Fruit fly (Drosophila melanogaster) whole organism, embryonic: ENCODE measurements around the gene mAChR-B.

Source experiments
- Aef1 ChIP-seq: fragments of 200-800 bp; sonication (Bioruptor generic); IDR thresholded peaks from 3 replicates; pipeline ENCODE4 v1.3.6; 2022; ENCODE audit warnings: missing biosample characterization, missing genetic modification characterization
- Asciz ChIP-seq: fragments of 200-800 bp; sonication (Bioruptor generic); optimal IDR thresholded peaks from 2 replicates; lab custom pipeline; 2017; ENCODE audit warnings: missing biosample characterization, mild to moderate bottlenecking, missing genetic modification characterization, missing genetic modification reagents
- Blimp-1 ChIP-seq: fragments of 200-800 bp; sonication (Bioruptor generic); optimal IDR thresholded peaks from 3 replicates; lab custom pipeline; 2018; ENCODE audit warnings: missing biosample characterization, missing genetic modification characterization, mild to moderate bottlenecking, moderate library complexity, missing genetic modification reagents
- CG10274 ChIP-seq: fragments of 200-800 bp; sonication (Bioruptor generic); optimal IDR thresholded peaks from 3 replicates; lab custom pipeline; 2017; ENCODE audit warnings: missing biosample characterization, mild to moderate bottlenecking, missing genetic modification characterization
- CG11504 ChIP-seq: fragments of 200-800 bp; sonication (Bioruptor generic); optimal IDR thresholded peaks from 3 replicates; lab custom pipeline; 2019; ENCODE audit warnings: missing biosample characterization, mild to moderate bottlenecking, missing genetic modification characterization, moderate library complexity
- CG13287 ChIP-seq: fragments of 200-800 bp; sonication (Bioruptor generic); IDR thresholded peaks from 2 replicates; pipeline ENCODE4 v1.3.6; 2022; ENCODE audit warnings: missing biosample characterization, missing genetic modification characterization; ENCODE audit not compliant: partially characterized antibody
- CG14710 ChIP-seq: fragments of 200-800 bp; sonication (Bioruptor generic); optimal IDR thresholded peaks from 3 replicates; lab custom pipeline; 2019; ENCODE audit warnings: missing biosample characterization, mild to moderate bottlenecking, missing genetic modification characterization, moderate library complexity
- CG17829 ChIP-seq: fragments of 200-800 bp; optimal IDR thresholded peaks from 2 replicates; lab custom pipeline; 2019; ENCODE audit warnings: missing biosample characterization, mild to moderate bottlenecking, missing genetic modification characterization, moderate library complexity
- CG18262 ChIP-seq: fragments of 200-800 bp; optimal IDR thresholded peaks from 3 replicates; lab custom pipeline; 2019; ENCODE audit warnings: missing biosample characterization, mild to moderate bottlenecking, missing genetic modification characterization, moderate library complexity
- CG18764 ChIP-seq: fragments of 200-800 bp; sonication (Bioruptor generic); optimal IDR thresholded peaks from 3 replicates; lab custom pipeline; 2016; ENCODE audit warnings: missing biosample characterization, missing genetic modification characterization
- CG2712 ChIP-seq: fragments of 200-800 bp; optimal IDR thresholded peaks from 3 replicates; lab custom pipeline; 2019; ENCODE audit warnings: missing biosample characterization, mild to moderate bottlenecking, missing genetic modification characterization, moderate library complexity
- CG30020 ChIP-seq: fragments of 200-800 bp; optimal IDR thresholded peaks from 2 replicates; lab custom pipeline; 2019; ENCODE audit warnings: missing biosample characterization, mild to moderate bottlenecking, missing genetic modification characterization, moderate library complexity
- CG32772 ChIP-seq: fragments of 200-800 bp; sonication (Bioruptor generic); IDR thresholded peaks from 2 replicates; pipeline ENCODE4 v1.3.6; 2022; ENCODE audit warnings: missing biosample characterization, missing genetic modification characterization
- CG4404 ChIP-seq: fragments of 200-800 bp; sonication (Bioruptor generic); IDR thresholded peaks from 2 replicates; pipeline ENCODE4 v1.3.6; 2022; ENCODE audit warnings: missing biosample characterization, missing genetic modification characterization
- CG6683 ChIP-seq: fragments of 200-800 bp; sonication (Bioruptor generic); optimal IDR thresholded peaks from 2 replicates; lab custom pipeline; 2017; ENCODE audit warnings: missing biosample characterization, mild to moderate bottlenecking, missing genetic modification characterization, missing genetic modification reagents
- CG6689 ChIP-seq: fragments of 200-800 bp; sonication (Bioruptor generic); IDR thresholded peaks from 2 replicates; pipeline ENCODE4 v1.3.6; 2022; ENCODE audit warnings: missing biosample characterization, missing genetic modification characterization
- CG8388 ChIP-seq: fragments of 200-800 bp; sonication (Bioruptor generic); optimal IDR thresholded peaks from 2 replicates; lab custom pipeline; 2019; ENCODE audit warnings: missing biosample characterization, mild to moderate bottlenecking, missing genetic modification characterization, moderate library complexity
- CG9876 ChIP-seq: fragments of 200-800 bp; sonication (Bioruptor generic); optimal IDR thresholded peaks from 2 replicates; lab custom pipeline; 2016; ENCODE audit warnings: missing biosample characterization, missing genetic modification characterization
- CkIIα-i1 ChIP-seq: fragments of 200-800 bp; sonication (Bioruptor generic); IDR thresholded peaks from 2 replicates; pipeline ENCODE4 v1.3.6; 2022; ENCODE audit warnings: missing biosample characterization, missing genetic modification characterization
- CrebB ChIP-seq: fragments of 200-800 bp; sonication (Bioruptor generic); optimal IDR thresholded peaks from 3 replicates; lab custom pipeline; 2018; ENCODE audit warnings: missing biosample characterization, mild to moderate bottlenecking, missing genetic modification characterization
- Gsc ChIP-seq: fragments of 200-800 bp; sonication (Bioruptor generic); IDR thresholded peaks from 2 replicates; pipeline ENCODE4 v1.3.6; 2022; ENCODE audit warnings: missing biosample characterization, missing genetic modification characterization
- Hmx ChIP-seq: fragments of 200-800 bp; sonication (Bioruptor generic); optimal IDR thresholded peaks from 2 replicates; lab custom pipeline; 2016; ENCODE audit warnings: missing biosample characterization, missing genetic modification characterization
- MBD-R2 ChIP-seq: fragments of 200-800 bp; sonication (Bioruptor generic); IDR thresholded peaks from 2 replicates; pipeline ENCODE4 v1.3.6; 2022; ENCODE audit warnings: missing biosample characterization, missing genetic modification characterization
- Rx ChIP-seq: fragments of 200-800 bp; sonication (Bioruptor generic); IDR thresholded peaks from 2 replicates; pipeline ENCODE4 v1.3.6; 2022; ENCODE audit warnings: missing biosample characterization, missing genetic modification characterization
- Xbp1 ChIP-seq: fragments of 200-800 bp; sonication (Bioruptor generic); optimal IDR thresholded peaks from 3 replicates; lab custom pipeline; 2016; ENCODE audit warnings: missing biosample characterization, mild to moderate bottlenecking, missing genetic modification characterization
- Xrp1 ChIP-seq: fragments of 200-800 bp; sonication (Bioruptor generic); IDR thresholded peaks from 2 replicates; pipeline ENCODE4 v1.3.6; 2022; ENCODE audit warnings: missing biosample characterization, missing genetic modification characterization
- ab ChIP-seq: fragments of 200-800 bp; sonication (Bioruptor generic); optimal IDR thresholded peaks from 2 replicates; lab custom pipeline; 2016; ENCODE audit warnings: missing biosample characterization, missing genetic modification characterization
- ara ChIP-seq: fragments of 200-800 bp; sonication (Bioruptor generic); IDR thresholded peaks from 2 replicates; pipeline ENCODE4 v1.3.6; 2022; ENCODE audit warnings: missing biosample characterization, missing genetic modification characterization
- bsh ChIP-seq, 2 experiments: fragments of 200-800 bp; sonication (Bioruptor generic); optimal IDR thresholded peaks; 2 replicates each; lab custom pipeline; 2017 to 2018; ENCODE audit warnings: mild to moderate bottlenecking in 2 of 2, missing biosample characterization in 2 of 2, missing genetic modification characterization in 2 of 2, moderate library complexity in 1 of 2
- dpn ChIP-seq, 2 experiments: fragments of 200-800 bp; sonication (Bioruptor generic); optimal IDR thresholded peaks; 3 replicates each; lab custom pipeline; 2016; ENCODE audit warnings: missing biosample characterization in 2 of 2, missing genetic modification characterization in 2 of 2
- esg ChIP-seq: fragments of 200-800 bp; sonication (Bioruptor generic); conservative IDR thresholded peaks from 2 replicates; pipeline ENCODE4 v1.3.6; 2022; ENCODE audit warnings: missing biosample characterization, missing genetic modification characterization
- ewg ChIP-seq: fragments of 200-800 bp; sonication (Bioruptor generic); optimal IDR thresholded peaks from 3 replicates; lab custom pipeline; 2017; ENCODE audit warnings: mild to moderate bottlenecking, missing biosample characterization, missing genetic modification reagents, missing genetic modification characterization
- exex ChIP-seq: fragments of 200-800 bp; sonication (Bioruptor generic); optimal IDR thresholded peaks from 4 replicates; lab custom pipeline; 2018; ENCODE audit warnings: missing biosample characterization, mild to moderate bottlenecking, missing genetic modification characterization, moderate library complexity
- fd96Cb ChIP-seq: fragments of 200-800 bp; sonication (Bioruptor generic); optimal IDR thresholded peaks from 2 replicates; lab custom pipeline; 2018; ENCODE audit warnings: missing biosample characterization, mild to moderate bottlenecking, missing genetic modification characterization, moderate library complexity
- gcm ChIP-seq: fragments of 200-800 bp; sonication (Bioruptor generic); optimal IDR thresholded peaks from 2 replicates; lab custom pipeline; 2019; ENCODE audit warnings: missing biosample characterization, mild to moderate bottlenecking, missing genetic modification characterization, moderate library complexity
- gem ChIP-seq: fragments of 200-800 bp; sonication (Bioruptor generic); optimal IDR thresholded peaks from 2 replicates; lab custom pipeline; 2019; ENCODE audit warnings: missing biosample characterization, mild to moderate bottlenecking, missing genetic modification characterization, moderate library complexity
- jigr1 ChIP-seq: fragments of 200-800 bp; sonication (Bioruptor generic); IDR thresholded peaks from 3 replicates; pipeline ENCODE4 v1.3.6; 2022; ENCODE audit warnings: missing biosample characterization, missing genetic modification characterization
- kah ChIP-seq: fragments of 200-800 bp; sonication (Bioruptor generic); optimal IDR thresholded peaks from 2 replicates; lab custom pipeline; 2018; ENCODE audit warnings: missing biosample characterization, mild to moderate bottlenecking, missing genetic modification characterization
- luna ChIP-seq: fragments of 200-800 bp; sonication (Bioruptor generic); optimal IDR thresholded peaks from 2 replicates; lab custom pipeline; 2016; ENCODE audit warnings: missing biosample characterization, missing genetic modification characterization
- nau ChIP-seq: fragments of 200-800 bp; sonication (Bioruptor generic); optimal IDR thresholded peaks from 3 replicates; lab custom pipeline; 2017; ENCODE audit warnings: missing biosample characterization, mild to moderate bottlenecking, missing genetic modification characterization, missing genetic modification reagents
- prd ChIP-seq, 3 experiments: fragments of >200 bp in 2 of 3; fragments of 200-800 bp in 1 of 3; sonication (Bioruptor generic) in 1 of 3; optimal IDR thresholded peaks in 2 of 3; IDR thresholded peaks in 1 of 3; 2 replicates in 2 of 3; 3 replicates in 1 of 3; pipeline versions ENCODE4 v1.3.6 to Lab custom; 2017 to 2022; ENCODE audit warnings: missing biosample characterization in 1 of 3, missing genetic modification characterization in 1 of 3
- sens ChIP-seq: fragments of 200-800 bp; sonication (Bioruptor generic); peaks from one replicate; lab custom pipeline; 2016; ENCODE audit warnings: missing biosample characterization, missing genetic modification characterization
- sqz ChIP-seq: fragments of 200-800 bp; sonication (Bioruptor generic); optimal IDR thresholded peaks from 3 replicates; lab custom pipeline; 2018; ENCODE audit warnings: missing biosample characterization, mild to moderate bottlenecking, missing genetic modification characterization
- ssp ChIP-seq: fragments of 200-800 bp; sonication (Bioruptor generic); IDR thresholded peaks from 2 replicates; pipeline ENCODE4 v1.3.6; 2022; ENCODE audit warnings: missing biosample characterization, missing genetic modification characterization
- tin ChIP-seq: fragments of 200-800 bp; sonication (Bioruptor generic); optimal IDR thresholded peaks from 3 replicates; lab custom pipeline; 2016; ENCODE audit warnings: missing biosample characterization, missing genetic modification characterization
- ttk ChIP-seq: fragments of 200-800 bp; sonication (Bioruptor generic); IDR thresholded peaks from 2 replicates; pipeline ENCODE4 v2.1.2; 2022; ENCODE audit warnings: missing biosample characterization, missing genetic modification characterization
- zen ChIP-seq: fragments of 200-800 bp; sonication (Bioruptor generic); optimal IDR thresholded peaks from 3 replicates; lab custom pipeline; 2018; ENCODE audit warnings: missing biosample characterization, mild to moderate bottlenecking, missing genetic modification characterization, moderate library complexity
- zf30C ChIP-seq: fragments of 200-800 bp; sonication (Bioruptor generic); optimal IDR thresholded peaks from 3 replicates; lab custom pipeline; 2018; ENCODE audit warnings: missing biosample characterization, mild to moderate bottlenecking, missing genetic modification characterization

Gene mAChR-B

DNA sequence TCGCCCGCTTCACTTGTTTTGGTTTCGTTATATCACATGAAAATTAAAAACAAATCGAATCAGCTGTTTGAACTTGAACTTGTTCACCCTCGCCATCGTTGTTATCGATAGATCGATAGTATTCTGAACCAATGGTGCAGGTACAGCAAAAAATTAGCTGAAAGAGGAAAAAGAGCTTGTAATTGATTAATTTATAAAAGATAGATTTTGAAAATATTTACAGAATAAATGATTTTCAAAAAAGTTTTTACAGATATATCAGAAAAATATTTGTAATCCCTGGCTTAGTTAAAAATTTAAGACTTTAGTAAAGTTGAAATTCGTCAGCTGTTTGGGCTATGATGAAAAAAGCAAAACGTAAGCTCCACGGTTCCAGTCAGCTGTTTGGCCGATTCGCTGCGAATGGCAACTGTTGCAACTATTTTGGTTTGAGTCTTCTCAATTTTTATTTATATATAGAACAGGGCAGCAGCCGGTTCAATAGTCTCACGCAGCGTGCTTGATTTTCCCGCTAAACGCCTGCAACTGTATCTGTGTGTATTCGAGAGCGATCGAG lies 26.1 kb upstream of the mAChR-B start, which contains the start of the genes CG11035 and unc-45 (continued):
- no peak for TF ChIP-seq luna
- no peak for TF ChIP-seq zf30C (GFP tag; lab: Kevin White, UChicago)
- peak; percentile 33 for TF ChIP-seq CG30020 (tag; lab: Kevin White, UChicago)
- no peak for TF ChIP-seq CkIIα-i1 (GFP tag; lab: Robert Waterston, UW)
- no peak for TF ChIP-seq Hmx
- no peak for TF ChIP-seq Gsc (GFP tag; lab: Robert Waterston, UW)
- no peak for TF ChIP-seq CG10274 (GFP tag; lab: Kevin White, UChicago)
- TF ChIP-seq ewg (GFP tag; lab: Kevin White, UChicago) = no peak

- TF ChIP-seq dpn (GFP tag; optimal IDR thresholded peaks at IDR 0.05; lab: Kevin White, UChicago) (no peak), ab (no peak), exex (tag; lab: Kevin White, UChicago) (no peak), prd (optimal IDR thresholded peaks at IDR 0.05; lab: Kevin White, UChicago) (no peak), prd (GFP tag; IDR thresholded peaks at IDR 0.05; lab: Robert Waterston, UW) (peak; percentile 51; the same call in 1 of the 3 replicates), CG8388 (GFP tag; lab: Kevin White, UChicago) (peak; percentile 27), bsh (GFP tag; optimal IDR thresholded peaks at IDR 0.05; lab: Kevin White, UChicago) (peak in 1 of 2 experiments; percentile 51), CG6683 (no peak), fd96Cb (peak; percentile 39), ssp (GFP tag; lab: Robert Waterston, UW) (0 out of 2 replicates have a peak, but pooled peaks have one; percentile 27), CrebB (tag; lab: Kevin White, UChicago) (no peak), gcm (GFP tag; lab: Kevin White, UChicago) (peak; percentile 8), sens (GFP tag; lab: Kevin White, UChicago) (peak; percentile 75), CG13287 (GFP tag; lab: Robert Waterston, UW) (no peak), Xbp1 (GFP tag; lab: Kevin White, UChicago) (no peak), Xrp1 (GFP tag; lab: Robert Waterston, UW) (peak; percentile 47; the same call in 1 of the 2 replicates), Asciz (GFP tag; lab: Kevin White, UChicago) (peak; percentile 36), tin (peak; percentile 15), nau (GFP tag; lab: Kevin White, UChicago) (no peak), esg (GFP tag; lab: Robert Waterston, UW) (0 out of 2 replicates have a peak, but pooled peaks have one; percentile 11), CG6689 (0 out of 2 replicates have a peak, but pooled peaks have one; percentile 22), CG32772 (GFP tag; lab: Robert Waterston, UW) (peak; percentile 50), kah (GFP tag; lab: Kevin White, UChicago) (no peak), Rx (GFP tag; lab: Robert Waterston, UW) (peak; percentile 36; the same call in 1 of the 2 replicates), CG17829 (peak; percentile 20), CG11504 (tag; lab: Kevin White, UChicago) (peak; percentile 62), jigr1 (GFP tag; lab: Robert Waterston, UW) (no peak), zen (tag; lab: Kevin White, UChicago) (peak; percentile 8), CG18764 (GFP tag; lab: Kevin White, UChicago) (no peak), CG18262 (tag; lab: Kevin White, UChicago) (peak; percentile 53), ara (GFP tag; lab: Robert Waterston, UW) (peak; percentile 43), sqz (GFP tag; lab: Kevin White, UChicago) (no peak), Aef1 (GFP tag; lab: Robert Waterston, UW) (no peak), Blimp-1 (peak; percentile 77), CG9876 (GFP tag; lab: Kevin White, UChicago) (no peak), CG14710 (tag; lab: Kevin White, UChicago) (peak; percentile 25), CG4404 (no peak), CG2712 (tag; lab: Kevin White, UChicago) (peak; percentile 57), gem (tag; lab: Kevin White, UChicago) (peak; percentile 32), MBD-R2 (no peak), ttk (GFP tag; lab: Robert Waterston, UW) (0 out of 2 replicates have a peak, but pooled peaks have one; percentile 30)
These were observed 21.2 kb upstream of the mAChR-B start for dm6 chr3R:8037896-8038295.
